Fruit fly (Drosophila melanogaster) whole organism, embryonic: Measurements from ENCODE around the gene Rad9.

Experiments used
- Awh ChIP-seq: fragments of 200-800 bp; sonication (Bioruptor generic); IDR thresholded peaks from 2 replicates; pipeline ENCODE4, ENCODE4 v1.3.6; 2022; ENCODE audit warnings: missing biosample characterization, missing genetic modification characterization
- Bteb2 ChIP-seq: fragments of 200-800 bp; sonication (Bioruptor generic); optimal IDR thresholded peaks from 2 replicates; lab custom pipeline; 2016; ENCODE audit warnings: missing biosample characterization, missing genetic modification characterization
- C15 ChIP-seq: fragments of 200-800 bp; sonication (Bioruptor generic); IDR thresholded peaks from 3 replicates; pipeline ENCODE4 v1.3.6; 2022; ENCODE audit warnings: missing biosample characterization, missing genetic modification characterization
- CG10274 ChIP-seq: fragments of 200-800 bp; sonication (Bioruptor generic); optimal IDR thresholded peaks from 3 replicates; lab custom pipeline; 2017; ENCODE audit warnings: missing biosample characterization, mild to moderate bottlenecking, missing genetic modification characterization
- CG10654 ChIP-seq: fragments of 200-800 bp; sonication (Bioruptor generic); optimal IDR thresholded peaks from 2 replicates; lab custom pipeline; 2016; ENCODE audit warnings: missing biosample characterization, missing genetic modification characterization
- CG10959 ChIP-seq: fragments of 200-800 bp; sonication (Bioruptor generic); IDR thresholded peaks from 2 replicates; pipeline ENCODE4 v1.3.6; 2022; ENCODE audit warnings: missing biosample characterization, missing genetic modification characterization
- CG12104 ChIP-seq: fragments of 200-800 bp; sonication (Bioruptor generic); optimal IDR thresholded peaks from 3 replicates; lab custom pipeline; 2016; ENCODE audit warnings: missing biosample characterization, missing genetic modification characterization
- CG13123 ChIP-seq: fragments of 200-800 bp; sonication (Bioruptor generic); optimal IDR thresholded peaks from 2 replicates; lab custom pipeline; 2016; ENCODE audit warnings: missing biosample characterization, missing genetic modification characterization
- CG14710 ChIP-seq: fragments of 200-800 bp; sonication (Bioruptor generic); optimal IDR thresholded peaks from 3 replicates; lab custom pipeline; 2019; ENCODE audit warnings: missing biosample characterization, mild to moderate bottlenecking, missing genetic modification characterization, moderate library complexity
- CG1602 ChIP-seq: fragments of 200-800 bp; sonication (Bioruptor generic); optimal IDR thresholded peaks from 3 replicates; lab custom pipeline; 2016; ENCODE audit warnings: missing biosample characterization, missing genetic modification characterization
- CG17912 ChIP-seq: fragments of 200-800 bp; sonication (Bioruptor generic); optimal IDR thresholded peaks from 2 replicates; lab custom pipeline; 2018; ENCODE audit warnings: missing biosample characterization, mild to moderate bottlenecking, missing genetic modification characterization
- CG33213 ChIP-seq: fragments of 200-800 bp; sonication (Bioruptor generic); optimal IDR thresholded peaks from 3 replicates; lab custom pipeline; 2016; ENCODE audit warnings: missing biosample characterization, missing genetic modification characterization
- CG34422 ChIP-seq: fragments of 200-800 bp; sonication (Bioruptor generic); IDR thresholded peaks from 3 replicates; pipeline ENCODE4 v1.3.6; 2022; ENCODE audit warnings: missing biosample characterization, missing genetic modification characterization
- CG42726 ChIP-seq: fragments of 200-800 bp; sonication (Bioruptor generic); IDR thresholded peaks from 2 replicates; pipeline ENCODE4 v1.3.6; 2022; ENCODE audit warnings: missing biosample characterization, missing genetic modification characterization; ENCODE audit not compliant: partially characterized antibody
- CG4404 ChIP-seq: fragments of 200-800 bp; sonication (Bioruptor generic); IDR thresholded peaks from 2 replicates; pipeline ENCODE4 v1.3.6; 2022; ENCODE audit warnings: missing biosample characterization, missing genetic modification characterization
- CG5953 ChIP-seq: fragments of 200-800 bp; sonication (Bioruptor generic); IDR thresholded peaks from 2 replicates; pipeline ENCODE4 v1.3.6; 2022; ENCODE audit warnings: missing biosample characterization, missing genetic modification characterization
- CG6854 ChIP-seq: fragments of 200-800 bp; sonication (Bioruptor generic); optimal IDR thresholded peaks from 3 replicates; lab custom pipeline; 2017; ENCODE audit warnings: missing biosample characterization, mild to moderate bottlenecking, missing genetic modification characterization
- CG7357 ChIP-seq: fragments of 200-800 bp; sonication (Bioruptor generic); IDR thresholded peaks from 3 replicates; pipeline ENCODE4 v1.3.6; 2022; ENCODE audit warnings: missing biosample characterization, missing genetic modification characterization
- CG7372 ChIP-seq: fragments of 200-800 bp; sonication (Bioruptor generic); IDR thresholded peaks from 2 replicates; pipeline ENCODE4 v1.3.6; 2022; ENCODE audit warnings: missing biosample characterization, missing genetic modification characterization
- CG9932 ChIP-seq: fragments of 200-800 bp; sonication (Bioruptor generic); IDR thresholded peaks from 2 replicates; pipeline ENCODE4 v1.3.6; 2022; ENCODE audit warnings: missing biosample characterization, missing genetic modification characterization
- Dfd ChIP-seq, 2 experiments: fragments of >200 bp; optimal IDR thresholded peaks; 2 replicates each; lab custom pipeline; 2017; ENCODE audit warnings: missing biosample characterization in 2 of 2, missing genetic modification characterization in 2 of 2
- Dref ChIP-seq: fragments of 200-800 bp; sonication (Bioruptor generic); IDR thresholded peaks from 2 replicates; pipeline ENCODE4 v1.3.6; 2022; ENCODE audit warnings: missing biosample characterization, missing genetic modification characterization
- Fer1 ChIP-seq: fragments of 200-800 bp; sonication (Bioruptor generic); optimal IDR thresholded peaks from 2 replicates; lab custom pipeline; 2017; ENCODE audit warnings: missing biosample characterization, mild to moderate bottlenecking, missing genetic modification characterization
- H2.0 ChIP-seq: fragments of 200-800 bp; sonication (Bioruptor generic); IDR thresholded peaks from 2 replicates; pipeline ENCODE4 v1.3.6; 2022; ENCODE audit warnings: missing biosample characterization, missing genetic modification characterization
- HLH4C ChIP-seq: fragments of 200-800 bp; sonication (Bioruptor generic); IDR thresholded peaks from 3 replicates; pipeline ENCODE4 v1.3.6; 2022; ENCODE audit warnings: missing biosample characterization, missing genetic modification characterization; ENCODE audit not compliant: partially characterized antibody
- MTF-1 ChIP-seq: fragments of 200-800 bp; sonication (Bioruptor generic); optimal IDR thresholded peaks from 2 replicates; lab custom pipeline; 2018; ENCODE audit warnings: missing biosample characterization, mild to moderate bottlenecking, missing genetic modification characterization, borderline replicate concordance
- Mes4 ChIP-seq: fragments of 200-800 bp; sonication (Bioruptor generic); optimal IDR thresholded peaks from 2 replicates; lab custom pipeline; 2016; ENCODE audit warnings: missing biosample characterization, missing genetic modification characterization
- NK7.1 ChIP-seq: fragments of 200-800 bp; sonication (Bioruptor generic); optimal IDR thresholded peaks from 3 replicates; lab custom pipeline; 2016; ENCODE audit warnings: missing biosample characterization, missing genetic modification characterization
- Nf-YA ChIP-seq: fragments of 200-800 bp; sonication (Bioruptor generic); IDR thresholded peaks from 2 replicates; pipeline ENCODE4 v1.3.6; 2022; ENCODE audit warnings: missing biosample characterization, missing genetic modification characterization
- Side ChIP-seq: fragments of 200-800 bp; sonication (Bioruptor generic); optimal IDR thresholded peaks from 2 replicates; lab custom pipeline; 2016; ENCODE audit warnings: missing biosample characterization, missing genetic modification characterization
- Stat92E ChIP-seq, 3 experiments: fragments of >200 bp in 2 of 3; fragments of 200-800 bp in 1 of 3; sonication (Bioruptor generic) in 1 of 3; optimal IDR thresholded peaks; 2 replicates each; lab custom pipeline; 2017 to 2019; ENCODE audit warnings: missing biosample characterization in 3 of 3, missing genetic modification characterization in 3 of 3, mild to moderate bottlenecking in 1 of 3, moderate library complexity in 1 of 3
- Xrp1 ChIP-seq: fragments of 200-800 bp; sonication (Bioruptor generic); IDR thresholded peaks from 2 replicates; pipeline ENCODE4 v1.3.6; 2022; ENCODE audit warnings: missing biosample characterization, missing genetic modification characterization
- bbx ChIP-seq: fragments of 200-800 bp; sonication (Bioruptor generic); IDR thresholded peaks from 2 replicates; pipeline ENCODE4 v1.3.6; 2022; ENCODE audit warnings: missing biosample characterization, missing genetic modification characterization; ENCODE audit not compliant: partially characterized antibody
- bigmax ChIP-seq: fragments of 200-800 bp; sonication (Bioruptor generic); optimal IDR thresholded peaks from 2 replicates; lab custom pipeline; 2018; ENCODE audit warnings: missing biosample characterization, mild to moderate bottlenecking, missing genetic modification characterization
- br ChIP-seq: fragments of >200 bp; optimal IDR thresholded peaks from 2 replicates; lab custom pipeline; 2017
- croc ChIP-seq: fragments of 200-800 bp; sonication (Bioruptor generic); conservative IDR thresholded peaks from 3 replicates; pipeline ENCODE4 v1.3.6; 2022; ENCODE audit warnings: missing biosample characterization, missing genetic modification characterization
- dati ChIP-seq: fragments of 200-800 bp; sonication (Bioruptor generic); IDR thresholded peaks from 2 replicates; pipeline ENCODE4 v1.3.6; 2022; ENCODE audit warnings: missing biosample characterization, missing genetic modification characterization
- dpn ChIP-seq, 2 experiments: fragments of 200-800 bp; sonication (Bioruptor generic); optimal IDR thresholded peaks; 3 replicates each; lab custom pipeline; 2016; ENCODE audit warnings: missing biosample characterization in 2 of 2, missing genetic modification characterization in 2 of 2
- eve ChIP-seq, 2 experiments: fragments of >200 bp; optimal IDR thresholded peaks; 2 replicates each; lab custom pipeline; 2017; ENCODE audit warnings: missing biosample characterization in 2 of 2, missing genetic modification characterization in 2 of 2
- fd102C ChIP-seq: fragments of 200-800 bp; sonication (Bioruptor generic); optimal IDR thresholded peaks from 2 replicates; lab custom pipeline; 2018; ENCODE audit warnings: missing biosample characterization, mild to moderate bottlenecking, missing genetic modification characterization, moderate library complexity
- gce ChIP-seq: fragments of 200-800 bp; sonication (Bioruptor generic); IDR thresholded peaks from 3 replicates; pipeline ENCODE4 v1.3.6; 2022; ENCODE audit warnings: missing biosample characterization, missing genetic modification characterization
- gro ChIP-seq: fragments of 200-800 bp; sonication (Bioruptor generic); optimal IDR thresholded peaks from 2 replicates; lab custom pipeline; 2016; ENCODE audit warnings: missing biosample characterization, missing genetic modification characterization
- hb ChIP-seq: fragments of 200-800 bp; sonication (Bioruptor generic); IDR thresholded peaks from 3 replicates; pipeline ENCODE4 v1.3.6; 2022; ENCODE audit warnings: missing biosample characterization, missing genetic modification characterization; ENCODE audit not compliant: partially characterized antibody
- ind ChIP-seq: fragments of 200-800 bp; sonication (Bioruptor generic); optimal IDR thresholded peaks from 3 replicates; lab custom pipeline; 2016; ENCODE audit warnings: missing biosample characterization, missing genetic modification characterization
- jigr1 ChIP-seq: fragments of 200-800 bp; sonication (Bioruptor generic); IDR thresholded peaks from 3 replicates; pipeline ENCODE4 v1.3.6; 2022; ENCODE audit warnings: missing biosample characterization, missing genetic modification characterization
- pho ChIP-seq: fragments of 200-800 bp; sonication (Bioruptor generic); optimal IDR thresholded peaks from 2 replicates; lab custom pipeline; 2016; ENCODE audit warnings: missing biosample characterization, missing genetic modification characterization
- pita ChIP-seq: fragments of 200-800 bp; sonication (Bioruptor generic); optimal IDR thresholded peaks from 2 replicates; lab custom pipeline; 2017; ENCODE audit warnings: missing biosample characterization, mild to moderate bottlenecking, missing genetic modification characterization
- psq ChIP-seq: fragments of 200-800 bp; sonication (Bioruptor generic); optimal IDR thresholded peaks from 2 replicates; lab custom pipeline; 2017; ENCODE audit warnings: missing biosample characterization, missing genetic modification characterization
- sr ChIP-seq: fragments of 200-800 bp; sonication (Bioruptor generic); IDR thresholded peaks from 3 replicates; pipeline ENCODE4 v1.3.6; 2022; ENCODE audit warnings: missing biosample characterization, missing genetic modification characterization
- yki ChIP-seq: fragments of >200 bp; optimal IDR thresholded peaks from 3 replicates; lab custom pipeline; 2018

Rad9 gene

dm6 chr3L:18867521-18867920 is 4.8 kb downstream of the Rad9 start, which contains the start of gene Dysb (continued):
- TF ChIP-seq Stat92E (GFP tag; optimal IDR thresholded peaks at IDR 0.05; lab: Kevin White, UChicago) (peak in 1 of 3 experiments; percentile 68), hb (no peak), ind (peak; percentile 76), fd102C (GFP tag; lab: Kevin White, UChicago) (peak; percentile 41), Xrp1 (GFP tag; lab: Robert Waterston, UW) (peak; percentile 95), Side (GFP tag; lab: Kevin White, UChicago) (peak; percentile 66), CG42726 (no peak), dati (GFP tag; lab: Robert Waterston, UW) (peak; percentile 81), eve (GFP tag; optimal IDR thresholded peaks at IDR 0.05; lab: Kevin White, UChicago) (no peak), CG17912 (GFP tag; lab: Kevin White, UChicago) (peak; percentile 27), croc (peak; percentile 69), Bteb2 (GFP tag; lab: Kevin White, UChicago) (peak; percentile 56), CG7372 (GFP tag; lab: Robert Waterston, UW) (peak; percentile 83), bigmax (GFP tag; lab: Kevin White, UChicago) (no peak), CG6854 (GFP tag; lab: Kevin White, UChicago) (peak; percentile 68), gro (GFP tag; lab: Kevin White, UChicago) (peak; percentile 37), CG10274 (peak; percentile 50), CG10959 (GFP tag; lab: Robert Waterston, UW) (no peak; the same call in 1 of the 2 replicates), Dref (GFP tag; lab: Robert Waterston, UW) (peak; percentile 32; the same call in 1 of the 2 replicates), psq (peak; percentile 73), pita (no peak), Dfd (GFP tag; optimal IDR thresholded peaks at IDR 0.05; lab: Kevin White, UChicago) (no peak), HLH4C (GFP tag; lab: Robert Waterston, UW) (no peak), CG5953 (GFP tag; lab: Robert Waterston, UW) (peak; percentile 91), MTF-1 (GFP tag; lab: Kevin White, UChicago) (peak; percentile 84), jigr1 (peak; percentile 12; the same call in 1 of the 3 replicates), CG7357 (GFP tag; lab: Robert Waterston, UW) (peak; percentile 60; the same call in 1 of the 3 replicates), br (lab: Kevin White, UChicago) (no peak), Awh (GFP tag; lab: Robert Waterston, UW) (peak; percentile 93; the same call in 1 of the 2 replicates), NK7.1 (GFP tag; lab: Kevin White, UChicago) (peak; percentile 9), CG1602 (GFP tag; lab: Kevin White, UChicago) (peak; percentile 78), CG4404 (GFP tag; lab: Robert Waterston, UW) (no peak), Nf-YA (GFP tag; lab: Robert Waterston, UW) (peak; percentile 54; the same call in 1 of the 2 replicates), Mes4 (GFP tag; lab: Kevin White, UChicago) (peak; percentile 27), yki (no peak), dpn (GFP tag; optimal IDR thresholded peaks at IDR 0.05; lab: Kevin White, UChicago) (peak; percentile 62 to 86), sr (no peak; the same call in 2 of the 3 replicates), CG14710 (tag; lab: Kevin White, UChicago) (peak; percentile 85), Fer1 (peak; percentile 90), CG10654 (GFP tag; lab: Kevin White, UChicago) (peak; percentile 71), CG12104 (GFP tag; lab: Kevin White, UChicago) (peak; percentile 44), CG13123 (GFP tag; lab: Kevin White, UChicago) (peak; percentile 43), CG33213 (GFP tag; lab: Kevin White, UChicago) (peak; percentile 20), H2.0 (peak; percentile 89), C15 (peak; percentile 70; the same call in 1 of the 3 replicates), CG9932 (GFP tag; lab: Robert Waterston, UW) (peak; percentile 92), CG34422 (GFP tag; lab: Robert Waterston, UW) (peak; percentile 89), gce (peak; percentile 90), pho (GFP tag; lab: Kevin White, UChicago) (peak; percentile 61), bbx (GFP tag; lab: Robert Waterston, UW) (no peak)
